Worm (Caenorhabditis elegans) whole organism, L1 larva: ENCODE results near the gene F44E2.7.

Source experiments
- aly-2 ChIP-seq: fragments of 150-350 bp; optimal IDR thresholded peaks from 2 replicates; lab custom pipeline; 2014; ENCODE audit warnings: missing biosample characterization, missing genetic modification characterization
- dpl-1 ChIP-seq, 3 experiments: fragments of 150-350 bp in 2 of 3; sonication (generic microtip) in 1 of 3; optimal IDR thresholded peaks; 2 replicates each; lab custom pipeline; 2014 to 2017; ENCODE audit warnings: missing biosample characterization in 3 of 3, missing genetic modification characterization in 3 of 3, missing genetic modification reagents in 3 of 3
- elt-3 ChIP-seq, 6 experiments: fragments of 150-350 bp in 1 of 6; sonication (generic microtip); optimal IDR thresholded peaks; 2 replicates each; lab custom pipeline; 2017 to 2018; ENCODE audit warnings: missing biosample characterization in 6 of 6, missing genetic modification characterization in 6 of 6, inconsistent platforms in 1 of 6
- nhr-237 ChIP-seq: fragments of 150-350 bp; optimal IDR thresholded peaks from 2 replicates; lab custom pipeline; 2014; ENCODE audit warnings: missing biosample characterization, missing genetic modification characterization
- nhr-28 ChIP-seq: fragments of 150-350 bp; optimal IDR thresholded peaks from 2 replicates; lab custom pipeline; 2014; ENCODE audit warnings: missing biosample characterization, missing genetic modification characterization
- skn-1 ChIP-seq: fragments of 150-350 bp; optimal IDR thresholded peaks from 2 replicates; lab custom pipeline; 2014; ENCODE audit warnings: missing biosample characterization, missing genetic modification characterization
- snpc-4 ChIP-seq: fragments of 150-350 bp; optimal IDR thresholded peaks from 2 replicates; lab custom pipeline; 2014; ENCODE audit warnings: missing biosample characterization, missing genetic modification characterization
- unc-130 ChIP-seq: fragments of 150-350 bp; optimal IDR thresholded peaks from 2 replicates; lab custom pipeline; 2017; ENCODE audit warnings: missing biosample characterization, missing genetic modification characterization, inconsistent platforms
- zag-1 ChIP-seq: fragments of 150-350 bp; optimal IDR thresholded peaks from 2 replicates; lab custom pipeline; 2014; ENCODE audit warnings: missing biosample characterization, missing genetic modification characterization
- ztf-4 ChIP-seq: fragments of 150-350 bp; optimal IDR thresholded peaks from 2 replicates; lab custom pipeline; 2014; ENCODE audit warnings: missing biosample characterization, missing genetic modification characterization

ce11 chrIII:8851961-8852360 lies 3.7 kb upstream of the F44E2.7 start, which contains the start of gene plg-1:
- no peak for TF ChIP-seq nhr-28 (tag; lab: Kevin White, UChicago)
- TF ChIP-seq aly-2 (tag; lab: Kevin White, UChicago): no peak
- TF ChIP-seq ztf-4: no peak
- no peak for TF ChIP-seq unc-130 (tag; lab: Kevin White, UChicago)
- TF ChIP-seq skn-1 (tag; lab: Kevin White, UChicago): no peak
- TF ChIP-seq elt-3 (tag; optimal IDR thresholded peaks at IDR 0.05; lab: Kevin White, UChicago): no peak
- TF ChIP-seq nhr-237 (tag; lab: Kevin White, UChicago): no peak
- TF ChIP-seq snpc-4: no peak
- TF ChIP-seq dpl-1 (GFP tag; optimal IDR thresholded peaks at IDR 0.05; lab: Kevin White, UChicago): no peak
- TF ChIP-seq zag-1: no peak
